Worm (Caenorhabditis elegans) whole organism, L4/young adult: ENCODE measurements around the gene nspc-16.

Experiments used
- dao-5 ChIP-seq: sonication (generic microtip); optimal IDR thresholded peaks from 2 replicates; lab custom pipeline; 2016; ENCODE audit warnings: missing genotype, missing genetic modification characterization, moderate library complexity, missing compliant biosample characterization
- him-1 ChIP-seq: sonication (generic microtip); optimal IDR thresholded peaks from 2 replicates; lab custom pipeline; 2016; ENCODE audit warnings: missing genotype, missing genetic modification reagents, missing genetic modification characterization, missing compliant biosample characterization

ce11 chrX:14480248-14480647 lies 43.1 kb upstream of the nspc-16 start, which contains the start of gene gfi-3:
- TF ChIP-seq him-1, result peak; percentile 4
- no peak for TF ChIP-seq dao-5 (tag; lab: Kevin White, UChicago)
